Fruit fly (Drosophila melanogaster) whole organism, wandering third instar larva: ENCODE measurements around the gene Myo61F.
A peak's percentile ranks its signal among the peaks of the same experiment; 100 is the strongest.

Experiments used
- Abd-B ChIP-seq: fragments of >200 bp; optimal IDR thresholded peaks from 2 replicates; lab custom pipeline; 2017; ENCODE audit warnings: missing biosample characterization, missing genetic modification characterization
- CG32264 ChIP-seq: fragments of 200-800 bp; sonication (Bioruptor generic); optimal IDR thresholded peaks from 2 replicates; lab custom pipeline; 2016; ENCODE audit warnings: missing biosample characterization, missing genetic modification characterization
- CG9705 ChIP-seq: fragments of 200-800 bp; sonication (Bioruptor generic); optimal IDR thresholded peaks from 2 replicates; lab custom pipeline; 2018; ENCODE audit warnings: missing biosample characterization, mild to moderate bottlenecking, missing genetic modification characterization
- Dfd ChIP-seq: fragments of >200 bp; optimal IDR thresholded peaks from 2 replicates; lab custom pipeline; 2017; ENCODE audit warnings: missing biosample characterization, missing genetic modification characterization
- Dif ChIP-seq: fragments of 200-275, 200-300 bp; sonication (Bioruptor generic); optimal IDR thresholded peaks from 2 replicates; lab custom pipeline; 2018; ENCODE audit warnings: missing biosample characterization, missing genetic modification characterization; ENCODE audit not compliant: partially characterized antibody
- HLH106 ChIP-seq: fragments of 200-800 bp; optimal IDR thresholded peaks from 3 replicates; lab custom pipeline; 2019; ENCODE audit warnings: missing biosample characterization, mild to moderate bottlenecking, missing genetic modification characterization, moderate library complexity
- Hnf4 ChIP-seq: fragments of 200-800 bp; sonication (Bioruptor generic); optimal IDR thresholded peaks from 2 replicates; lab custom pipeline; 2016; ENCODE audit warnings: missing biosample characterization, mild to moderate bottlenecking, missing genetic modification characterization
- Hr78 ChIP-seq: fragments of >200 bp; optimal IDR thresholded peaks from 2 replicates; lab custom pipeline; 2017; ENCODE audit warnings: missing biosample characterization, missing genetic modification characterization
- Hr83 ChIP-seq: fragments of 200-300 bp; sonication (Bioruptor generic); optimal IDR thresholded peaks from 2 replicates; lab custom pipeline; 2016; ENCODE audit warnings: missing biosample characterization, mild to moderate bottlenecking, missing genetic modification characterization, moderate library complexity; ENCODE audit not compliant: poor library complexity, severe bottlenecking
- Jra ChIP-seq: sonication (Bioruptor generic); optimal IDR thresholded peaks from 2 replicates; lab custom pipeline; 2016; ENCODE audit warnings: missing biosample characterization, missing genetic modification characterization
- Mio ChIP-seq: sonication (Bioruptor generic); optimal IDR thresholded peaks from 2 replicates; lab custom pipeline; 2016; ENCODE audit warnings: missing biosample characterization, missing genetic modification characterization
- Myc ChIP-seq: fragments of >200 bp; optimal IDR thresholded peaks from 2 replicates; lab custom pipeline; 2017
- OdsH ChIP-seq: fragments of 200-800 bp; sonication (Bioruptor generic); optimal IDR thresholded peaks from 2 replicates; lab custom pipeline; 2016; ENCODE audit warnings: missing biosample characterization, mild to moderate bottlenecking, missing genetic modification characterization
- Rel ChIP-seq, 2 experiments: fragments of 200-800 bp; sonication (Bioruptor generic) in 1 of 2; optimal IDR thresholded peaks; 2 replicates in 1 of 2; 3 replicates in 1 of 2; lab custom pipeline; 2016 to 2019; ENCODE audit warnings: mild to moderate bottlenecking in 2 of 2, missing biosample characterization in 2 of 2, missing genetic modification characterization in 2 of 2, moderate library complexity in 1 of 2
- Sp1 ChIP-seq: fragments of 200-800 bp; sonication (Bioruptor generic); optimal IDR thresholded peaks from 3 replicates; lab custom pipeline; 2019; ENCODE audit warnings: missing biosample characterization, mild to moderate bottlenecking, missing genetic modification characterization, moderate library complexity
- Vsx2 ChIP-seq: fragments of 200-300, 225-300 bp; sonication (Bioruptor generic); optimal IDR thresholded peaks from 2 replicates; lab custom pipeline; 2018; ENCODE audit warnings: missing biosample characterization, missing genetic modification characterization; ENCODE audit not compliant: partially characterized antibody
- br ChIP-seq: fragments of 200-800 bp; sonication (Bioruptor generic); optimal IDR thresholded peaks from 2 replicates; lab custom pipeline; 2016; ENCODE audit warnings: missing biosample characterization, missing genetic modification characterization
- dl ChIP-seq, 2 experiments: fragments of 175-275, 200-275 bp in 1 of 2; fragments of 200-275 bp in 1 of 2; sonication (Bioruptor generic); optimal IDR thresholded peaks; lab custom pipeline; 2018; ENCODE audit warnings: mild to moderate bottlenecking in 2 of 2, missing biosample characterization in 2 of 2, missing genetic modification characterization in 2 of 2, moderate library complexity in 2 of 2; ENCODE audit not compliant: partially characterized antibody in 2 of 2, insufficient read depth in 1 of 2
- ey ChIP-seq: fragments of 200-800 bp; sonication (Bioruptor generic); optimal IDR thresholded peaks from 2 replicates; lab custom pipeline; 2016; ENCODE audit warnings: missing biosample characterization, missing genetic modification characterization
- foxo ChIP-seq, 2 experiments: fragments of 200-800 bp; sonication (Bioruptor generic); optimal IDR thresholded peaks; 2 replicates in 1 of 2; 3 replicates in 1 of 2; lab custom pipeline; 2016 to 2017; ENCODE audit warnings: missing biosample characterization in 2 of 2, missing genetic modification characterization in 2 of 2
- fru ChIP-seq: fragments of 200-800 bp; sonication (Bioruptor generic); optimal IDR thresholded peaks from 3 replicates; lab custom pipeline; 2016; ENCODE audit warnings: missing biosample characterization, mild to moderate bottlenecking, missing genetic modification characterization
- h ChIP-seq: fragments of 200-800 bp; sonication (Bioruptor generic); optimal IDR thresholded peaks from 3 replicates; lab custom pipeline; 2016; ENCODE audit warnings: missing biosample characterization, mild to moderate bottlenecking, missing genetic modification characterization
- jim ChIP-seq: fragments of 175-275, 200-325 bp; sonication (Bioruptor generic); optimal IDR thresholded peaks from 2 replicates; lab custom pipeline; 2016; ENCODE audit warnings: missing biosample characterization, mild to moderate bottlenecking, missing genetic modification characterization
- lola ChIP-seq: fragments of >200 bp; optimal IDR thresholded peaks from 2 replicates; lab custom pipeline; 2017; ENCODE audit warnings: missing biosample characterization, missing genetic modification characterization
- pan ChIP-seq: fragments of >200 bp; optimal IDR thresholded peaks from 2 replicates; lab custom pipeline; 2017
- psq ChIP-seq: fragments of 200-800 bp; sonication (Bioruptor generic); optimal IDR thresholded peaks from 3 replicates; lab custom pipeline; 2017; ENCODE audit warnings: missing biosample characterization, mild to moderate bottlenecking, missing genetic modification characterization, moderate library complexity
- rgr ChIP-seq: fragments of 200-800 bp; sonication (Bioruptor generic); optimal IDR thresholded peaks from 3 replicates; lab custom pipeline; 2016; ENCODE audit warnings: missing biosample characterization, mild to moderate bottlenecking, missing genetic modification characterization
- sage ChIP-seq: fragments of 200-800 bp; sonication (Bioruptor generic); optimal IDR thresholded peaks from 2 replicates; lab custom pipeline; 2016; ENCODE audit warnings: missing biosample characterization, mild to moderate bottlenecking, missing genetic modification characterization
- tai ChIP-seq: sonication (Bioruptor generic); optimal IDR thresholded peaks from 2 replicates; lab custom pipeline; 2016; ENCODE audit warnings: missing biosample characterization, missing genetic modification characterization
- woc ChIP-seq: sonication (Bioruptor generic); optimal IDR thresholded peaks from 2 replicates; lab custom pipeline; 2016; ENCODE audit warnings: missing biosample characterization, mild to moderate bottlenecking, missing genetic modification characterization

The Myo61F gene

DNA sequence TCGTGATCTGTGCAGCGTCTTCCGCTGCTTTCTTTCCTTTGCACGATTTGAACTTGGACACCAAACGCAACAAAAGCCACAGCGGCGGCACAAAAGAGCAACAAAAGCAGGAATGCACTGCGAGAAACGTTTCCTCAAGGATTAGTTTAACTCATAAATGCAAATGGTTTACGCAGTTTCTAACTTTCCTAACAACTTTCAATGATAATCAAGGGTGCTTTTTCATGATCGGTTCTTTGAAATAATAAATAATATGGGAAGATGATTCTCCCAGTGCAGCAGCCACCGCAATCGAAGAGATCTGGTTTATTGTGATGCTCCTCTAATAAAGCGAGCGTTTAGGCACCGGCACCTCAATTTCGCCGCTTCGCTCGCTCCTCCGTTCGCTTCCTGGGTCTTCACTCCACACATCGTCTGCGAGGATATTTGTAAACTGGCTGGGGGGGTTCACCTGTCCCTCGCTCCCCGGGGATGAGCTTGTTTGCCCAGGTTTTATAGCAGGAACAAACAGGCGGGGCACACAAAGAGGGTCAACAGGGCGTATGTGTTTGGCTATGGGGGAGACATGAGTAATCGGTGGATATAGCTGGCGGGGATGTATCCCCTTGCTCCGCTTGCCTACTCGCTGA is 931 bp downstream of the Myo61F start (continued):
- peak; percentile 97 for TF ChIP-seq OdsH (GFP tag; lab: Kevin White, UChicago)
- peak; percentile 96 for TF ChIP-seq psq (GFP tag; lab: Kevin White, UChicago)
- TF ChIP-seq woc (GFP tag; lab: Kevin White, UChicago): peak; percentile 97

DNA sequence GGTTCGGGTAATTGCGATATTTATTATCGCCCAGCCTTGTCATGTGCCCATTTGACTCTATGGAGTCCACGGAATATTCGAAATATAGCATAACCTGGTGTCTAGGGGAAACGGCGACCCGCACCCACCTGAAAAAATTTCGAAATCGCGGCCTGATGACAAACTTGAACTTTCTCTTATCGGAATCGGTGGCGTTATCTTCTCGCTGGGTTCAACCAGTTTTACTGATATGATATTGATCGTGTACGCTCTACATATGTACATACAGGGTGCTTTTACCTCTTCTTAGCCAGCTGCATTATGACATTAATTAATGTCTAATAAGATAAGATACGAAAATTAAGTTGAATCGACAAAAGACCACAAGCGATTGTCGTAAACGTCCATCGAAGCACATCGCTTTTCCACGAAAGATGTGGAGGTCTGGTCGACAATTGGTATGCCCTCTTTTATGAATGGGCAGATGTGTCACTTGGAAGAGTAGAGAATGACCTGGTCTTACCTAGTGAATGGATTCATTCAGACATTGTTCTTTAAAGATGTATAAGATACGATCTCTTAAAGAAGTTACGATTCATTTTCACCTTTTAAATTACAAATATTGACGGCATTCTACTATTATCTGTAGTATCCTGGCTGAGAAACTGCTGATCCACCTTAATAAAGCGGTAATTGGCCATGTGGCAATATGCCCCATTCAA is 2.1 kb downstream of the Myo61F start:
- TF ChIP-seq jim (no peak), CG9705 (no peak), lola (no peak), tai (GFP tag; lab: Kevin White, UChicago) (no peak), HLH106 (tag; lab: Kevin White, UChicago) (peak; percentile 6), woc (GFP tag; lab: Kevin White, UChicago) (no peak), Dif (GFP tag; lab: Kevin White, UChicago) (no peak), rgr (peak; percentile 19), ey (GFP tag; lab: Kevin White, UChicago) (peak; percentile 52), foxo (GFP tag; optimal IDR thresholded peaks at IDR 0.05; lab: Kevin White, UChicago) (peak in 1 of 2 experiments; percentile 55), h (peak; percentile 39), Sp1 (GFP tag; lab: Kevin White, UChicago) (no peak), fru (GFP tag; lab: Kevin White, UChicago) (peak; percentile 30), br (GFP tag; lab: Kevin White, UChicago) (peak; percentile 20), Hr78 (GFP tag; lab: Kevin White, UChicago) (peak; percentile 5), pan (lab: Kevin White, UChicago) (no peak), Vsx2 (GFP tag; lab: Kevin White, UChicago) (no peak), dl (GFP tag; optimal IDR thresholded peaks at IDR 0.05; lab: Kevin White, UChicago; ENCODE audit: insufficient read depth in 1 of 2, partially characterized antibody in 2 of 2) (no peak), Jra (GFP tag; lab: Kevin White, UChicago) (no peak)

DNA sequence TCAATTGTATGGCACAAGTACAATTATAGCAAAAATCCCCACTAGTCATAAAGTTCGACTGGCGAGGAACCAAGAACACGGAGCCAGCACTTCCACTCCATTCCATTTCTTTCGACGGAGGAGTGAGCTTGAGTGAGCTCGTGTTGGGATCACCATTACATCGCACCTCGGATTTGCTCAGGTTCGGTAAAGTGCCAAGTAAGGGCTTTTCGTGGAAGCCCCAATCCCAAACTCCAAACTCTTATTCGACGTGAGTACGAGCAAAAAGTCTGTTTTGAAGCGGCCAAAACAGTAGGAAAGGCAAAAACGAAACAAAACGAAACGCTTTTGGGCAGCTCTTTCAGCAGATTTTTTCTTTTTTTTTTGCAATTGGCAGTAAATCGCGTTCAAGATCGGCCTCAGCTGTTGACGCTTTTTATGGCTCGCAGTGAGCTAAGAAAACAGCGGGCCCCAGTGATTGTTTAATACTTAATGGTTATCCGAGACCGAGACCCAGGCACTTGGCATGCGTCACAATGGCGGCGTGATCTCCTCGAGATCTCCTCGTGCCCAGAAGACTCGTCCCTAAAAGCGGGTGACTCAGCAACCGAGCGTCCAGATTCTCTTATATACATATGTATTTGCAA is 2.8 kb downstream of the Myo61F start:
- TF ChIP-seq Hr83 (GFP tag; lab: Kevin White, UChicago): peak; percentile 63
- TF ChIP-seq fru (GFP tag; lab: Kevin White, UChicago): peak; percentile 59
- TF ChIP-seq Sp1 (GFP tag; lab: Kevin White, UChicago): peak; percentile 32
- peak; percentile 94 for TF ChIP-seq Jra (GFP tag; lab: Kevin White, UChicago)
- no peak for TF ChIP-seq tai (GFP tag; lab: Kevin White, UChicago)
- peak; percentile 58 for TF ChIP-seq OdsH (GFP tag; lab: Kevin White, UChicago)
- TF ChIP-seq h: peak; percentile 71
- TF ChIP-seq rgr: peak; percentile 41
- peak; percentile 75 for TF ChIP-seq sage (GFP tag; lab: Kevin White, UChicago)
- peak; percentile 62 for TF ChIP-seq br (GFP tag; lab: Kevin White, UChicago)
- no peak for TF ChIP-seq Myc (lab: Kevin White, UChicago)
- TF ChIP-seq psq (GFP tag; lab: Kevin White, UChicago): peak; percentile 53
- TF ChIP-seq Mio: no peak
- TF ChIP-seq Rel (GFP tag; optimal IDR thresholded peaks at IDR 0.05; lab: Kevin White, UChicago): peak; percentile 44
- TF ChIP-seq Rel (tag; optimal IDR thresholded peaks at IDR 0.05; lab: Kevin White, UChicago): peak; percentile 48
- TF ChIP-seq Hnf4 (GFP tag; lab: Kevin White, UChicago): peak; percentile 56
- TF ChIP-seq CG32264 (GFP tag; lab: Kevin White, UChicago): peak; percentile 30
- no peak for TF ChIP-seq jim

DNA sequence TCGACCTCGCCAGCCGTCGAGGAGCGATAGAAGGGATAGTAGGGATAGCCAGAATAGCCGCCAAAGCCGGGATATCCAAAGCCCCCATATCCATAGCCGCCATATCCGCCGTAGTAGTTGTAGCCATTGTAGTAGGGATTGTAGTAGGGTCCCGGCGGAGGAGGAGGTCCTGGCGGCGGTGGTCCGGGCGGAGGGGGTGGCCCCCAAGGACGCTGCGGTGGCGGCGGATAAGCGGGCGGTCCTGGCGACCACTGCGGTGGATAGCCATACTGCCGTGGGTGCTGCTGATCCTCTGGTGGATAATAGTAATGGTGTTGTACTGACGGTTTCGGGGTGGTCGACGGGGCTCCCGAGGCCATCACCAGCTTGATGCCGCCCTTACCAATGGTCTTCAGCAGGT is 3.9 kb downstream of the Myo61F start:
- TF ChIP-seq Abd-B (no peak), Dfd (GFP tag; lab: Kevin White, UChicago) (peak; percentile 99), dl (GFP tag; optimal IDR thresholded peaks at IDR 0.05; lab: Kevin White, UChicago; ENCODE audit: insufficient read depth in 1 of 2, partially characterized antibody in 2 of 2) (no peak)
- TF ChIP-seq, all 38 proteins: peak for 1
